Fruit fly (Drosophila melanogaster) whole organism, embryonic: ENCODE measurements around the gene her.

Source experiments
- Asciz ChIP-seq: fragments of 200-800 bp; sonication (Bioruptor generic); optimal IDR thresholded peaks from 2 replicates; lab custom pipeline; 2017; ENCODE audit warnings: missing biosample characterization, mild to moderate bottlenecking, missing genetic modification characterization, missing genetic modification reagents
- Atf6 ChIP-seq: fragments of 200-800 bp; sonication (Bioruptor generic); IDR thresholded peaks from 2 replicates; pipeline ENCODE4 v1.3.6; 2022; ENCODE audit warnings: missing biosample characterization, missing genetic modification characterization
- Blimp-1 ChIP-seq: fragments of 200-800 bp; sonication (Bioruptor generic); optimal IDR thresholded peaks from 3 replicates; lab custom pipeline; 2018; ENCODE audit warnings: missing biosample characterization, missing genetic modification characterization, mild to moderate bottlenecking, moderate library complexity, missing genetic modification reagents
- CG10565 ChIP-seq: fragments of 200-800 bp; sonication (Bioruptor generic); optimal IDR thresholded peaks from 3 replicates; lab custom pipeline; 2016; ENCODE audit warnings: missing biosample characterization, mild to moderate bottlenecking, missing genetic modification characterization
- CG12391 ChIP-seq: fragments of 200-800 bp; sonication (Bioruptor generic); optimal IDR thresholded peaks from 3 replicates; lab custom pipeline; 2018; ENCODE audit warnings: missing biosample characterization, mild to moderate bottlenecking, missing genetic modification characterization, moderate library complexity
- CG15696 ChIP-seq: fragments of 200-800 bp; sonication (Bioruptor generic); optimal IDR thresholded peaks from 2 replicates; lab custom pipeline; 2019; ENCODE audit warnings: missing biosample characterization, mild to moderate bottlenecking, missing genetic modification characterization, moderate library complexity
- CG16813 ChIP-seq: fragments of 200-800 bp; sonication (Bioruptor generic); IDR thresholded peaks from 3 replicates; pipeline ENCODE4 v1.3.6; 2022; ENCODE audit warnings: missing biosample characterization, missing genetic modification characterization; ENCODE audit not compliant: partially characterized antibody
- CG18476 ChIP-seq: fragments of 200-800 bp; sonication (Bioruptor generic); optimal IDR thresholded peaks from 2 replicates; lab custom pipeline; 2016; ENCODE audit warnings: missing biosample characterization, mild to moderate bottlenecking, missing genetic modification characterization
- CG18619 ChIP-seq: fragments of 200-800 bp; sonication (Bioruptor generic); optimal IDR thresholded peaks from 3 replicates; lab custom pipeline; 2017; ENCODE audit warnings: missing biosample characterization, mild to moderate bottlenecking, missing genetic modification characterization
- CG3726 ChIP-seq: fragments of 200-800 bp; sonication (Bioruptor generic); IDR thresholded peaks from 3 replicates; pipeline ENCODE4, ENCODE4 v1.3.6; 2022; ENCODE audit warnings: missing biosample characterization, missing genetic modification characterization
- CG4328 ChIP-seq: fragments of 200-800 bp; sonication (Bioruptor generic); optimal IDR thresholded peaks from 3 replicates; lab custom pipeline; 2017; ENCODE audit warnings: missing biosample characterization, missing genetic modification reagents, missing genetic modification characterization
- CG4360 ChIP-seq: fragments of 200-800 bp; sonication (Bioruptor generic); IDR thresholded peaks from 2 replicates; pipeline ENCODE4 v1.3.6; 2022; ENCODE audit warnings: missing biosample characterization, missing genetic modification characterization
- CG43689 ChIP-seq: fragments of 200-800 bp; sonication (Bioruptor generic); IDR thresholded peaks from 2 replicates; pipeline ENCODE4 v1.3.6; 2022; ENCODE audit warnings: missing biosample characterization, missing genetic modification characterization
- CG6272 ChIP-seq: fragments of 200-800 bp; sonication (Bioruptor generic); IDR thresholded peaks from 2 replicates; pipeline ENCODE4 v1.3.6; 2022; ENCODE audit warnings: missing biosample characterization, missing genetic modification characterization
- CG7987 ChIP-seq: fragments of 200-800 bp; sonication (Bioruptor generic); optimal IDR thresholded peaks from 2 replicates; lab custom pipeline; 2018; ENCODE audit warnings: missing biosample characterization, mild to moderate bottlenecking, missing genetic modification characterization, moderate library complexity
- CG8281 ChIP-seq: fragments of 200-800 bp; sonication (Bioruptor generic); optimal IDR thresholded peaks from 2 replicates; lab custom pipeline; 2018; ENCODE audit warnings: missing biosample characterization, mild to moderate bottlenecking, missing genetic modification characterization, moderate library complexity
- CG8359 ChIP-seq: fragments of 200-800 bp; sonication (Bioruptor generic); optimal IDR thresholded peaks from 2 replicates; lab custom pipeline; 2017; ENCODE audit warnings: missing biosample characterization, mild to moderate bottlenecking, missing genetic modification characterization, borderline replicate concordance
- CG8478 ChIP-seq: fragments of >200 bp; optimal IDR thresholded peaks from 2 replicates; lab custom pipeline; 2018
- CG8924 ChIP-seq: fragments of 200-800 bp; optimal IDR thresholded peaks from 3 replicates; lab custom pipeline; 2019; ENCODE audit warnings: missing biosample characterization, mild to moderate bottlenecking, missing genetic modification characterization, moderate library complexity
- CG9932 ChIP-seq: fragments of 200-800 bp; sonication (Bioruptor generic); IDR thresholded peaks from 2 replicates; pipeline ENCODE4 v1.3.6; 2022; ENCODE audit warnings: missing biosample characterization, missing genetic modification characterization
- CHES-1-like ChIP-seq: fragments of 200-800 bp; sonication (Bioruptor generic); optimal IDR thresholded peaks from 2 replicates; lab custom pipeline; 2016; ENCODE audit warnings: missing biosample characterization, missing genetic modification characterization
- E2f1 ChIP-seq: fragments of 200-800 bp; sonication (Bioruptor generic); IDR thresholded peaks from 2 replicates; pipeline ENCODE4 v1.3.6; 2022; ENCODE audit warnings: missing biosample characterization, missing genetic modification characterization
- Ets97D ChIP-seq: fragments of 200-800 bp; sonication (Bioruptor generic); optimal IDR thresholded peaks from 3 replicates; lab custom pipeline; 2016; ENCODE audit warnings: missing biosample characterization, missing genetic modification characterization
- H15 ChIP-seq: fragments of 200-800 bp; sonication (Bioruptor generic); IDR thresholded peaks from 3 replicates; pipeline ENCODE4 v1.3.6; 2022; ENCODE audit warnings: missing biosample characterization, missing genetic modification characterization
- H2.0 ChIP-seq: fragments of 200-800 bp; sonication (Bioruptor generic); IDR thresholded peaks from 2 replicates; pipeline ENCODE4 v1.3.6; 2022; ENCODE audit warnings: missing biosample characterization, missing genetic modification characterization
- Max ChIP-seq: fragments of 200-800 bp; sonication (Bioruptor generic); optimal IDR thresholded peaks from 2 replicates; lab custom pipeline; 2016; ENCODE audit warnings: missing biosample characterization, mild to moderate bottlenecking, missing genetic modification characterization
- Mes4 ChIP-seq: fragments of 200-800 bp; sonication (Bioruptor generic); optimal IDR thresholded peaks from 2 replicates; lab custom pipeline; 2016; ENCODE audit warnings: missing biosample characterization, missing genetic modification characterization
- Usf ChIP-seq: fragments of 200-800 bp; sonication (Bioruptor generic); optimal IDR thresholded peaks from 2 replicates; lab custom pipeline; 2017; ENCODE audit warnings: missing genotype, missing biosample characterization, missing genetic modification characterization
- Xrp1 ChIP-seq: fragments of 200-800 bp; sonication (Bioruptor generic); IDR thresholded peaks from 2 replicates; pipeline ENCODE4 v1.3.6; 2022; ENCODE audit warnings: missing biosample characterization, missing genetic modification characterization
- ap ChIP-seq: fragments of 200-800 bp; sonication (Bioruptor generic); IDR thresholded peaks from 2 replicates; pipeline ENCODE4 v1.3.6; 2022; ENCODE audit warnings: missing biosample characterization, missing genetic modification characterization
- chinmo ChIP-seq: fragments of 200-800 bp; sonication (Bioruptor generic); IDR thresholded peaks from 4 replicates; pipeline ENCODE4 v1.3.6; 2022; ENCODE audit warnings: missing biosample characterization, missing genetic modification characterization; ENCODE audit not compliant: partially characterized antibody
- croc ChIP-seq: fragments of 200-800 bp; sonication (Bioruptor generic); conservative IDR thresholded peaks from 3 replicates; pipeline ENCODE4 v1.3.6; 2022; ENCODE audit warnings: missing biosample characterization, missing genetic modification characterization
- disco-r ChIP-seq: fragments of 200-800 bp; sonication (Bioruptor generic); optimal IDR thresholded peaks from 2 replicates; lab custom pipeline; 2016; ENCODE audit warnings: missing biosample characterization, missing genetic modification characterization
- en ChIP-seq: fragments of 200-800 bp; sonication (Bioruptor generic); optimal IDR thresholded peaks from 2 replicates; lab custom pipeline; 2016; ENCODE audit warnings: missing biosample characterization, missing genetic modification characterization
- fd3F ChIP-seq: fragments of 200-800 bp; sonication (Bioruptor generic); optimal IDR thresholded peaks from 2 replicates; lab custom pipeline; 2018; ENCODE audit warnings: missing biosample characterization, mild to moderate bottlenecking, missing genetic modification characterization, moderate library complexity
- gsb ChIP-seq: fragments of 200-800 bp; sonication (Bioruptor generic); IDR thresholded peaks from 2 replicates; pipeline ENCODE4 v1.3.6; 2022; ENCODE audit warnings: missing biosample characterization, missing genetic modification characterization
- ind ChIP-seq: fragments of 200-800 bp; sonication (Bioruptor generic); optimal IDR thresholded peaks from 3 replicates; lab custom pipeline; 2016; ENCODE audit warnings: missing biosample characterization, missing genetic modification characterization
- inv ChIP-seq: fragments of 200-800 bp; sonication (Bioruptor generic); IDR thresholded peaks from 2 replicates; pipeline ENCODE4 v1.3.6; 2022; ENCODE audit warnings: missing biosample characterization, missing genetic modification characterization; ENCODE audit not compliant: partially characterized antibody
- knrl ChIP-seq: fragments of 200-800 bp; sonication (Bioruptor generic); IDR thresholded peaks from 3 replicates; pipeline ENCODE4 v1.3.6; 2022; ENCODE audit warnings: missing biosample characterization, missing genetic modification characterization; ENCODE audit not compliant: partially characterized antibody
- lilli ChIP-seq: fragments of 200-800 bp; sonication (Bioruptor generic); optimal IDR thresholded peaks from 3 replicates; lab custom pipeline; 2016; ENCODE audit warnings: missing biosample characterization, missing genetic modification characterization
- oc ChIP-seq: fragments of 200-800 bp; sonication (Bioruptor generic); optimal IDR thresholded peaks from 2 replicates; lab custom pipeline; 2018; ENCODE audit warnings: missing biosample characterization, mild to moderate bottlenecking, missing genetic modification characterization, moderate library complexity
- p53 ChIP-seq: fragments of 200-800 bp; sonication (Bioruptor generic); optimal IDR thresholded peaks from 2 replicates; lab custom pipeline; 2016; ENCODE audit warnings: missing biosample characterization, missing genetic modification characterization
- run ChIP-seq: fragments of 200-800 bp; sonication (Bioruptor generic); optimal IDR thresholded peaks from 3 replicates; lab custom pipeline; 2018; ENCODE audit warnings: missing biosample characterization, mild to moderate bottlenecking, missing genetic modification characterization
- sd ChIP-seq: fragments of 200-800 bp; sonication (Bioruptor generic); optimal IDR thresholded peaks from 3 replicates; lab custom pipeline; 2018; ENCODE audit warnings: missing biosample characterization, mild to moderate bottlenecking, missing genetic modification characterization, moderate library complexity
- sens-2 ChIP-seq: fragments of 200-800 bp; sonication (Bioruptor generic); IDR thresholded peaks from 2 replicates; pipeline ENCODE4 v1.3.6; 2022; ENCODE audit warnings: missing biosample characterization, missing genetic modification characterization
- shn ChIP-seq: fragments of 200-800 bp; sonication (Bioruptor generic); optimal IDR thresholded peaks from 3 replicates; lab custom pipeline; 2016; ENCODE audit warnings: missing biosample characterization, missing genetic modification characterization
- sisA ChIP-seq: fragments of 200-800 bp; sonication (Bioruptor generic); IDR thresholded peaks from 2 replicates; pipeline ENCODE4 v1.3.6; 2022; ENCODE audit warnings: missing biosample characterization, missing genetic modification characterization
- stc ChIP-seq: fragments of 200-800 bp; sonication (Bioruptor generic); IDR thresholded peaks from 2 replicates; pipeline ENCODE4 v1.3.6; 2022; ENCODE audit warnings: missing biosample characterization, missing genetic modification characterization
- vnd ChIP-seq: fragments of 200-800 bp; sonication (Bioruptor generic); IDR thresholded peaks from 3 replicates; pipeline ENCODE4 v1.3.6; 2022; ENCODE audit warnings: missing biosample characterization, missing genetic modification characterization; ENCODE audit not compliant: partially characterized antibody
- wdn ChIP-seq: fragments of 200-800 bp; sonication (Bioruptor generic); IDR thresholded peaks from 2 replicates; pipeline ENCODE4 v1.3.6; 2022; ENCODE audit warnings: missing biosample characterization, missing genetic modification characterization

The her gene

dm6 chr2L:16706882-16707775, 30.1 kb downstream of the her start (continued):
- TF ChIP-seq CHES-1-like (no peak), CG4360 (GFP tag; lab: Robert Waterston, UW) (no peak), en (GFP tag; lab: Kevin White, UChicago) (no peak), lilli (GFP tag; lab: Kevin White, UChicago) (peak; percentile 24), p53 (GFP tag; lab: Kevin White, UChicago) (no peak), CG18619 (GFP tag; lab: Kevin White, UChicago) (peak; percentile 2), CG12391 (peak; percentile 21), CG3726 (no peak), Mes4 (GFP tag; lab: Kevin White, UChicago) (no peak), CG4328 (GFP tag; lab: Kevin White, UChicago) (no peak), wdn (GFP tag; lab: Robert Waterston, UW) (no peak), E2f1 (GFP tag; lab: Robert Waterston, UW) (no peak), gsb (GFP tag; lab: Robert Waterston, UW) (no peak), Xrp1 (GFP tag; lab: Robert Waterston, UW) (no peak), CG7987 (no peak), CG6272 (GFP tag; lab: Robert Waterston, UW) (no peak), CG8359 (GFP tag; lab: Kevin White, UChicago) (no peak), sens-2 (GFP tag; lab: Robert Waterston, UW) (no peak), Max (no peak), CG8478 (lab: Kevin White, UChicago) (no peak), Atf6 (GFP tag; lab: Robert Waterston, UW) (no peak), CG18476 (GFP tag; lab: Kevin White, UChicago) (no peak), CG16813 (GFP tag; lab: Robert Waterston, UW) (no peak), ind (GFP tag; lab: Kevin White, UChicago) (no peak), Asciz (GFP tag; lab: Kevin White, UChicago) (no peak), sisA (GFP tag; lab: Robert Waterston, UW) (peak; percentile 22; the same call in 1 of the 2 replicates), Ets97D (no peak), H2.0 (GFP tag; lab: Robert Waterston, UW) (no peak), disco-r (GFP tag; lab: Kevin White, UChicago) (no peak), CG43689 (GFP tag; lab: Robert Waterston, UW) (no peak), inv (GFP tag; lab: Robert Waterston, UW) (no peak), vnd (GFP tag; lab: Robert Waterston, UW) (no peak), Usf (GFP tag; lab: Kevin White, UChicago) (no peak), sd (tag; lab: Kevin White, UChicago) (peak; percentile 95), CG15696 (no peak), chinmo (GFP tag; lab: Robert Waterston, UW) (no peak), fd3F (GFP tag; lab: Kevin White, UChicago) (no peak), run (tag; lab: Kevin White, UChicago) (no peak), croc (GFP tag; lab: Robert Waterston, UW) (no peak), Blimp-1 (GFP tag; lab: Kevin White, UChicago) (no peak), CG8924 (tag; lab: Kevin White, UChicago) (peak; percentile 21), H15 (no peak), CG10565 (GFP tag; lab: Kevin White, UChicago) (no peak), shn (GFP tag; lab: Kevin White, UChicago) (no peak), oc (peak; percentile 75), CG8281 (tag; lab: Kevin White, UChicago) (no peak), ap (GFP tag; lab: Robert Waterston, UW) (no peak), knrl (GFP tag; lab: Robert Waterston, UW) (no peak), CG9932 (GFP tag; lab: Robert Waterston, UW) (no peak), stc (GFP tag; lab: Robert Waterston, UW) (no peak)
